Fruit fly (Drosophila melanogaster) whole organism, embryonic: Measurements from ENCODE around the gene CG32023.
A peak's percentile ranks its signal among the peaks of the same experiment; 100 is the strongest.

Experiments
- ATbp ChIP-seq: fragments of 200-800 bp; sonication (Bioruptor generic); optimal IDR thresholded peaks from 2 replicates; lab custom pipeline; 2017; ENCODE audit warnings: missing biosample characterization, mild to moderate bottlenecking, missing genetic modification characterization, missing genetic modification reagents
- Abd-B ChIP-seq: fragments of 200-800 bp; sonication (Bioruptor generic); optimal IDR thresholded peaks from 2 replicates; lab custom pipeline; 2018; ENCODE audit warnings: missing biosample characterization, mild to moderate bottlenecking, missing genetic modification characterization, moderate library complexity
- Ada2b ChIP-seq: fragments of 200-800 bp; sonication (Bioruptor generic); IDR thresholded peaks from 2 replicates; pipeline ENCODE4 v1.3.6; 2022; ENCODE audit warnings: missing biosample characterization, missing genetic modification characterization
- CG10209 ChIP-seq: fragments of 200-800 bp; sonication (Bioruptor generic); optimal IDR thresholded peaks from 3 replicates; lab custom pipeline; 2017; ENCODE audit warnings: missing biosample characterization, mild to moderate bottlenecking, missing genetic modification characterization, missing genetic modification reagents
- CG1024 ChIP-seq: fragments of 200-800 bp; sonication (Bioruptor generic); IDR thresholded peaks from 2 replicates; pipeline ENCODE4 v1.3.6; 2022; ENCODE audit warnings: missing biosample characterization, missing genetic modification characterization
- CG11695 ChIP-seq: fragments of 200-800 bp; sonication (Bioruptor generic); IDR thresholded peaks from 3 replicates; pipeline ENCODE4 v1.3.6; 2022; ENCODE audit warnings: missing biosample characterization, missing genetic modification characterization
- CG1233 ChIP-seq: fragments of 200-800 bp; sonication (Bioruptor generic); optimal IDR thresholded peaks from 4 replicates; lab custom pipeline; 2018; ENCODE audit warnings: missing biosample characterization, mild to moderate bottlenecking, missing genetic modification characterization
- CG12391 ChIP-seq: fragments of 200-800 bp; sonication (Bioruptor generic); optimal IDR thresholded peaks from 3 replicates; lab custom pipeline; 2018; ENCODE audit warnings: missing biosample characterization, mild to moderate bottlenecking, missing genetic modification characterization, moderate library complexity
- CG14441 ChIP-seq: fragments of 200-800 bp; sonication (Bioruptor generic); IDR thresholded peaks from 2 replicates; pipeline ENCODE4 v1.3.6; 2022; ENCODE audit warnings: missing biosample characterization, missing genetic modification characterization
- CG15269 ChIP-seq: fragments of 200-800 bp; sonication (Bioruptor generic); optimal IDR thresholded peaks from 2 replicates; lab custom pipeline; 2018; ENCODE audit warnings: missing biosample characterization, mild to moderate bottlenecking, missing genetic modification characterization, moderate library complexity
- CG1602 ChIP-seq: fragments of 200-800 bp; sonication (Bioruptor generic); optimal IDR thresholded peaks from 3 replicates; lab custom pipeline; 2016; ENCODE audit warnings: missing biosample characterization, missing genetic modification characterization
- CG17385 ChIP-seq: fragments of 200-800 bp; sonication (Bioruptor generic); optimal IDR thresholded peaks from 3 replicates; lab custom pipeline; 2018; ENCODE audit warnings: missing biosample characterization, mild to moderate bottlenecking, missing genetic modification characterization
- CG17802 ChIP-seq: fragments of 200-800 bp; sonication (Bioruptor generic); optimal IDR thresholded peaks from 2 replicates; lab custom pipeline; 2018; ENCODE audit warnings: missing biosample characterization, mild to moderate bottlenecking, missing genetic modification characterization, moderate library complexity
- CG17912 ChIP-seq: fragments of 200-800 bp; sonication (Bioruptor generic); optimal IDR thresholded peaks from 2 replicates; lab custom pipeline; 2018; ENCODE audit warnings: missing biosample characterization, mild to moderate bottlenecking, missing genetic modification characterization
- CG18619 ChIP-seq: fragments of 200-800 bp; sonication (Bioruptor generic); optimal IDR thresholded peaks from 3 replicates; lab custom pipeline; 2017; ENCODE audit warnings: missing biosample characterization, mild to moderate bottlenecking, missing genetic modification characterization
- CG2678 ChIP-seq: fragments of 200-800 bp; sonication (Bioruptor generic); optimal IDR thresholded peaks from 3 replicates; lab custom pipeline; 2019; ENCODE audit warnings: missing biosample characterization, mild to moderate bottlenecking, missing genetic modification characterization, moderate library complexity
- CG34422 ChIP-seq: fragments of 200-800 bp; sonication (Bioruptor generic); IDR thresholded peaks from 3 replicates; pipeline ENCODE4 v1.3.6; 2022; ENCODE audit warnings: missing biosample characterization, missing genetic modification characterization
- CG6689 ChIP-seq: fragments of 200-800 bp; sonication (Bioruptor generic); IDR thresholded peaks from 2 replicates; pipeline ENCODE4 v1.3.6; 2022; ENCODE audit warnings: missing biosample characterization, missing genetic modification characterization
- CG7786 ChIP-seq: fragments of 200-800 bp; sonication (Bioruptor generic); optimal IDR thresholded peaks from 2 replicates; lab custom pipeline; 2016; ENCODE audit warnings: missing biosample characterization, missing genetic modification characterization
- CG8388 ChIP-seq: fragments of 200-800 bp; sonication (Bioruptor generic); optimal IDR thresholded peaks from 2 replicates; lab custom pipeline; 2019; ENCODE audit warnings: missing biosample characterization, mild to moderate bottlenecking, missing genetic modification characterization, moderate library complexity
- CG9437 ChIP-seq: fragments of 200-800 bp; sonication (Bioruptor generic); optimal IDR thresholded peaks from 2 replicates; lab custom pipeline; 2018; ENCODE audit warnings: missing biosample characterization, mild to moderate bottlenecking, missing genetic modification characterization
- CG9609 ChIP-seq: fragments of 200-800 bp; sonication (Bioruptor generic); optimal IDR thresholded peaks from 3 replicates; lab custom pipeline; 2016; ENCODE audit warnings: missing biosample characterization, missing genetic modification characterization
- Dek ChIP-seq: fragments of 200-800 bp; sonication (Bioruptor generic); optimal IDR thresholded peaks from 3 replicates; lab custom pipeline; 2019; ENCODE audit warnings: missing biosample characterization, mild to moderate bottlenecking, missing genetic modification characterization, moderate library complexity
- E2f2 ChIP-seq: fragments of 200-800 bp; sonication (Bioruptor generic); IDR thresholded peaks from 2 replicates; pipeline ENCODE4 v1.3.6; 2022; ENCODE audit warnings: missing biosample characterization, missing genetic modification characterization
- Ets97D ChIP-seq: fragments of 200-800 bp; sonication (Bioruptor generic); optimal IDR thresholded peaks from 3 replicates; lab custom pipeline; 2016; ENCODE audit warnings: missing biosample characterization, missing genetic modification characterization
- H2.0 ChIP-seq: fragments of 200-800 bp; sonication (Bioruptor generic); IDR thresholded peaks from 2 replicates; pipeline ENCODE4 v1.3.6; 2022; ENCODE audit warnings: missing biosample characterization, missing genetic modification characterization
- Kr ChIP-seq: fragments of 200-800 bp; sonication (Bioruptor generic); optimal IDR thresholded peaks from 2 replicates; lab custom pipeline; 2017; ENCODE audit warnings: missing biosample characterization, mild to moderate bottlenecking, missing genetic modification characterization
- Lim3 ChIP-seq: fragments of 200-800 bp; sonication (Bioruptor generic); IDR thresholded peaks from 2 replicates; pipeline ENCODE4 v1.3.6; 2022; ENCODE audit warnings: missing biosample characterization, missing genetic modification characterization
- MBD-R2 ChIP-seq: fragments of 200-800 bp; sonication (Bioruptor generic); IDR thresholded peaks from 2 replicates; pipeline ENCODE4 v1.3.6; 2022; ENCODE audit warnings: missing biosample characterization, missing genetic modification characterization
- Myb ChIP-seq: fragments of 200-800 bp; sonication (Bioruptor generic); optimal IDR thresholded peaks from 2 replicates; lab custom pipeline; 2016; ENCODE audit warnings: missing biosample characterization, missing genetic modification characterization
- Nf-YC ChIP-seq: fragments of 200-800 bp; optimal IDR thresholded peaks from 3 replicates; lab custom pipeline; 2019; ENCODE audit warnings: missing biosample characterization, mild to moderate bottlenecking, missing genetic modification characterization, moderate library complexity
- Side ChIP-seq: fragments of 200-800 bp; sonication (Bioruptor generic); optimal IDR thresholded peaks from 2 replicates; lab custom pipeline; 2016; ENCODE audit warnings: missing biosample characterization, missing genetic modification characterization
- Sry-β ChIP-seq: fragments of 200-800 bp; sonication (Bioruptor generic); optimal IDR thresholded peaks from 2 replicates; lab custom pipeline; 2018; ENCODE audit warnings: missing biosample characterization, mild to moderate bottlenecking, missing genetic modification characterization, moderate library complexity
- amos ChIP-seq: fragments of 200-800 bp; sonication (Bioruptor generic); IDR thresholded peaks from 2 replicates; pipeline ENCODE4 v1.3.6; 2022; ENCODE audit warnings: missing biosample characterization, missing genetic modification characterization; ENCODE audit not compliant: partially characterized antibody
- ap ChIP-seq: fragments of 200-800 bp; sonication (Bioruptor generic); IDR thresholded peaks from 2 replicates; pipeline ENCODE4 v1.3.6; 2022; ENCODE audit warnings: missing biosample characterization, missing genetic modification characterization
- bbx ChIP-seq: fragments of 200-800 bp; sonication (Bioruptor generic); IDR thresholded peaks from 2 replicates; pipeline ENCODE4 v1.3.6; 2022; ENCODE audit warnings: missing biosample characterization, missing genetic modification characterization; ENCODE audit not compliant: partially characterized antibody
- crol ChIP-seq: fragments of 200-800 bp; sonication (Bioruptor generic); IDR thresholded peaks from 2 replicates; pipeline ENCODE4 v1.3.6; 2022; ENCODE audit warnings: missing biosample characterization, missing genetic modification characterization
- ewg ChIP-seq: fragments of 200-800 bp; sonication (Bioruptor generic); optimal IDR thresholded peaks from 3 replicates; lab custom pipeline; 2017; ENCODE audit warnings: mild to moderate bottlenecking, missing biosample characterization, missing genetic modification reagents, missing genetic modification characterization
- gcm ChIP-seq: fragments of 200-800 bp; sonication (Bioruptor generic); optimal IDR thresholded peaks from 2 replicates; lab custom pipeline; 2019; ENCODE audit warnings: missing biosample characterization, mild to moderate bottlenecking, missing genetic modification characterization, moderate library complexity
- gsb-n ChIP-seq: fragments of 200-800 bp; sonication (Bioruptor generic); optimal IDR thresholded peaks from 3 replicates; lab custom pipeline; 2018; ENCODE audit warnings: missing biosample characterization, mild to moderate bottlenecking, missing genetic modification characterization
- kah ChIP-seq: fragments of 200-800 bp; sonication (Bioruptor generic); optimal IDR thresholded peaks from 2 replicates; lab custom pipeline; 2018; ENCODE audit warnings: missing biosample characterization, mild to moderate bottlenecking, missing genetic modification characterization
- mirr ChIP-seq: fragments of 200-800 bp; sonication (Bioruptor generic); optimal IDR thresholded peaks from 3 replicates; lab custom pipeline; 2018; ENCODE audit warnings: missing biosample characterization, mild to moderate bottlenecking, missing genetic modification characterization
- p53 ChIP-seq: fragments of 200-800 bp; sonication (Bioruptor generic); optimal IDR thresholded peaks from 2 replicates; lab custom pipeline; 2016; ENCODE audit warnings: missing biosample characterization, missing genetic modification characterization
- repo ChIP-seq: fragments of 200-800 bp; sonication (Bioruptor generic); optimal IDR thresholded peaks from 2 replicates; lab custom pipeline; 2016; ENCODE audit warnings: missing biosample characterization, missing genetic modification characterization
- slbo ChIP-seq: fragments of 200-800 bp; sonication (Bioruptor generic); IDR thresholded peaks from 2 replicates; pipeline ENCODE4 v1.3.6; 2022; ENCODE audit warnings: missing biosample characterization, missing genetic modification characterization
- tin ChIP-seq: fragments of 200-800 bp; sonication (Bioruptor generic); optimal IDR thresholded peaks from 3 replicates; lab custom pipeline; 2016; ENCODE audit warnings: missing biosample characterization, missing genetic modification characterization
- trh ChIP-seq: fragments of 200-800 bp; sonication (Bioruptor generic); optimal IDR thresholded peaks from 2 replicates; lab custom pipeline; 2016; ENCODE audit warnings: missing biosample characterization, missing genetic modification characterization
- twi ChIP-seq: fragments of 200-800 bp; optimal IDR thresholded peaks from 2 replicates; lab custom pipeline; 2019; ENCODE audit warnings: missing biosample characterization, mild to moderate bottlenecking, missing genetic modification characterization, moderate library complexity
- wek ChIP-seq: fragments of 200-800 bp; sonication (Bioruptor generic); optimal IDR thresholded peaks from 3 replicates; lab custom pipeline; 2018; ENCODE audit warnings: missing biosample characterization, mild to moderate bottlenecking, missing genetic modification characterization, moderate library complexity
- zf30C ChIP-seq: fragments of 200-800 bp; sonication (Bioruptor generic); optimal IDR thresholded peaks from 3 replicates; lab custom pipeline; 2018; ENCODE audit warnings: missing biosample characterization, mild to moderate bottlenecking, missing genetic modification characterization

The CG32023 gene

DNA sequence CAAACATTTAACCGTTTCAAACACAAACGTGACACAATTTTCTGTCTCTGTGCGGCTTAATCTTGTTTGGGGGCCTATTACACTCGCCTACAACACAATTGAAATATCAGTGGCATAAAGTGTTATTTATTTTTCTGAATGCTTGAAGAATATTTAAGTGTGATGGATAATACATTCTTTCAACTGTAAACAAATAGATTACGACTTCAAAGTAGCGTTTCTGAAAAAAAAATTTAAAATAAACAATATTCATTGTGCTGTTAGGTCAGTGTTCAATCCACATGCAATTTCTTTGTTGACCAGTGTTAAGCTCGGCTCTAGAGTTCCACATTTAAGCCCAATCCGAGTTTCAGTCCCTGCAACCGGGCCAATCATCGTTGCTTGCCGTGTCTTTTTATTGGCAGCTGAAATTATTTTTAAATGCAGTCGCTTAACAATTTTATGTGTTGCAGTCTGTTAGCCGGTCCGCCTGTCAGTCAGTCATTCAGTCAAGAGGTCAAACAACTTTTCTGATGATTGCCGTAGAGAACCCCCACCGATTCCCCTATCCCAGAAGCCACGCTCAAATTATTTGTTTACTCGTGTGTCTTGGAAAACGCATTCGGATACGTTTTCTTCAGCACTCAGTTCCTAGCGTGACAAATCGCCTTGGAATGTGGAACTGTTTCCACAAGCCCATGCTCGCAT lies 30.8 kb downstream of the CG32023 start (continued):
- TF ChIP-seq CG2678 (tag; lab: Kevin White, UChicago) (peak; percentile 86), CG9437 (GFP tag; lab: Kevin White, UChicago) (peak; percentile 52), kah (no peak), CG8388 (GFP tag; lab: Kevin White, UChicago) (peak; percentile 82), Lim3 (no peak), tin (GFP tag; lab: Kevin White, UChicago) (peak; percentile 55), H2.0 (GFP tag; lab: Robert Waterston, UW) (peak; percentile 22; the same call in 1 of the 2 replicates), crol (no peak), Myb (no peak), CG9609 (GFP tag; lab: Kevin White, UChicago) (peak; percentile 22), CG34422 (peak; percentile 70), Nf-YC (peak; percentile 43), ewg (GFP tag; lab: Kevin White, UChicago) (peak; percentile 47), Kr (no peak), Abd-B (GFP tag; lab: Kevin White, UChicago) (peak; percentile 72), mirr (GFP tag; lab: Kevin White, UChicago) (no peak), CG15269 (tag; lab: Kevin White, UChicago) (peak; percentile 83), CG14441 (GFP tag; lab: Robert Waterston, UW) (peak; percentile 69), Ada2b (GFP tag; lab: Robert Waterston, UW) (peak; percentile 66), Sry-β (GFP tag; lab: Kevin White, UChicago) (no peak), amos (GFP tag; lab: Robert Waterston, UW) (no peak), repo (GFP tag; lab: Kevin White, UChicago) (no peak), CG6689 (GFP tag; lab: Robert Waterston, UW) (peak; percentile 78), Dek (peak; percentile 27), CG1602 (GFP tag; lab: Kevin White, UChicago) (peak; percentile 60), MBD-R2 (GFP tag; lab: Robert Waterston, UW) (no peak), bbx (no peak), CG18619 (GFP tag; lab: Kevin White, UChicago) (peak; percentile 67), wek (GFP tag; lab: Kevin White, UChicago) (peak; percentile 33), CG7786 (peak; percentile 38), ap (GFP tag; lab: Robert Waterston, UW) (peak; percentile 54), CG10209 (GFP tag; lab: Kevin White, UChicago) (peak; percentile 71), zf30C (GFP tag; lab: Kevin White, UChicago) (no peak), CG11695 (peak; percentile 73; the same call in 2 of the 3 replicates), CG12391 (peak; percentile 85), Side (peak; percentile 52), gcm (GFP tag; lab: Kevin White, UChicago) (peak; percentile 79), E2f2 (GFP tag; lab: Robert Waterston, UW) (peak; percentile 63; the same call in 1 of the 2 replicates), CG1024 (GFP tag; lab: Robert Waterston, UW) (no peak), CG1233 (GFP tag; lab: Kevin White, UChicago) (peak; percentile 72), ATbp (peak; percentile 58), twi (tag; lab: Kevin White, UChicago) (peak; percentile 61), CG17912 (GFP tag; lab: Kevin White, UChicago) (no peak), CG17385 (GFP tag; lab: Kevin White, UChicago) (peak; percentile 71), gsb-n (tag; lab: Kevin White, UChicago) (peak; percentile 80), slbo (GFP tag; lab: Robert Waterston, UW) (0 out of 2 replicates have a peak, but pooled peaks have one; percentile 36), CG17802 (tag; lab: Kevin White, UChicago) (peak; percentile 18), trh (peak; percentile 35), Ets97D (no peak), p53 (GFP tag; lab: Kevin White, UChicago) (no peak)
